Worm (Caenorhabditis elegans): ENCODE results near the gene F54C9.9.

DNA sequence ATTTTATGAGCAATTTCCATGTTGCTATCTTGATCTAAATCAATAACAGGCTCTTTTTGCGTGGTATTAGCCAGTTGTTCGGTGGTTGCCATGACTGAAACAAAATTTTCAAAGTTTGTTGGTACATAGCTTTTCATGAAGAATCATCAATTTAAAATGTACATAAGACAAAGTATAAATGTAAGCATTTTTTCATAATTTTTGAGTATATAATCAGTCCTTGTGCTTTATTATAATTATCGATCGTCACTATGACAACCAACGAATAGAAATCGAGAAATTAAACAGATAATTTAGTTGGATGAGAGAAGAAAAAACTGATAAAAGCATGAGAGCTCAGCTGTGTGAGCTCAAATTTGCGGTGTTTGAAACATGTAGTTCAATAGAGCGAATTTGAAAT, 44.0 kb downstream of the F54C9.9 start, which contains the start of gene T22C8.3:
- TF ChIP-seq unc-39 (tag; optimal IDR thresholded peaks at IDR 0.05) (no peak), ama-1 (optimal IDR thresholded peaks at IDR 0.05) (no peak)
